Worm (Caenorhabditis elegans) whole organism, young adult: ENCODE measurements around the gene F55G7.3.

ENCODE experiments used
- K11D2.4 ChIP-seq: fragments of 200-800 bp; sonication (Bioruptor generic); IDR thresholded peaks from 2 replicates; pipeline ENCODE4 v1.3.6; 2022; ENCODE audit warnings: missing genetic modification reagents, missing genetic modification characterization, missing compliant biosample characterization
- Y67H2A.10 ChIP-seq: fragments of 200-800 bp; sonication (Bioruptor generic); conservative IDR thresholded peaks from 2 replicates; pipeline ENCODE4 v1.3.6; 2022; ENCODE audit warnings: missing genetic modification reagents, missing genetic modification characterization, missing compliant biosample characterization
- egrh-3 ChIP-seq: fragments of 200-800 bp; sonication (Bioruptor generic); IDR thresholded peaks from 2 replicates; pipeline ENCODE4 v1.3.6; 2022; ENCODE audit warnings: missing genetic modification reagents, missing genetic modification characterization, missing compliant biosample characterization
- gei-17 ChIP-seq: fragments of 200-800 bp; sonication (Bioruptor generic); optimal IDR thresholded peaks from 2 replicates; lab custom pipeline; 2018; ENCODE audit warnings: mild to moderate bottlenecking, missing genetic modification characterization, missing compliant biosample characterization
- lag-1 ChIP-seq: fragments of 200-800 bp; sonication (Bioruptor generic); IDR thresholded peaks from 2 replicates; pipeline ENCODE4 v1.3.6; 2022; ENCODE audit warnings: missing genetic modification reagents, missing genetic modification characterization, missing compliant biosample characterization
- lsy-27 ChIP-seq: sonication (generic microtip); optimal IDR thresholded peaks from 2 replicates; lab custom pipeline; 2017; ENCODE audit warnings: missing genetic modification characterization, mild to moderate bottlenecking, missing compliant biosample characterization, antibody characterized with exemption, missing genotype, borderline replicate concordance; ENCODE audit not compliant: insufficient read depth
- somi-1 ChIP-seq: fragments of 200-800 bp; sonication (Bioruptor generic); optimal IDR thresholded peaks from 2 replicates; lab custom pipeline; 2018; ENCODE audit warnings: mild to moderate bottlenecking, missing genetic modification characterization, missing compliant biosample characterization

- TF ChIP-seq gei-17 (GFP tag; lab: Kevin White, UChicago): no peak
- no peak for TF ChIP-seq K11D2.4 (GFP tag; lab: Robert Waterston, UW)
- no peak for TF ChIP-seq lag-1 (GFP tag; lab: Robert Waterston, UW)
- TF ChIP-seq egrh-3 (GFP tag; lab: Robert Waterston, UW): no peak
- no peak for TF ChIP-seq somi-1 (GFP tag; lab: Kevin White, UChicago)
- no peak for TF ChIP-seq lsy-27 (tag; lab: Kevin White, UChicago)
- no peak for TF ChIP-seq Y67H2A.10 (GFP tag; lab: Robert Waterston, UW)
Observed at ce11 chrX:11916705-11917104, 25.1 kb downstream of the F55G7.3 start, which contains the start of gene Y62H9A.13.
